Fruit fly (Drosophila melanogaster) whole organism, wandering third instar larva: ENCODE data around the gene Ubc7.
A peak's percentile ranks its signal among the peaks of the same experiment; 100 is the strongest.

Source experiments
- Abd-B ChIP-seq: fragments of >200 bp; optimal IDR thresholded peaks from 2 replicates; lab custom pipeline; 2017; ENCODE audit warnings: missing biosample characterization, missing genetic modification characterization
- CG32264 ChIP-seq: fragments of 200-800 bp; sonication (Bioruptor generic); optimal IDR thresholded peaks from 2 replicates; lab custom pipeline; 2016; ENCODE audit warnings: missing biosample characterization, missing genetic modification characterization
- CG9705 ChIP-seq: fragments of 200-800 bp; sonication (Bioruptor generic); optimal IDR thresholded peaks from 2 replicates; lab custom pipeline; 2018; ENCODE audit warnings: missing biosample characterization, mild to moderate bottlenecking, missing genetic modification characterization
- Dfd ChIP-seq: fragments of >200 bp; optimal IDR thresholded peaks from 2 replicates; lab custom pipeline; 2017; ENCODE audit warnings: missing biosample characterization, missing genetic modification characterization
- Dif ChIP-seq: fragments of 200-275, 200-300 bp; sonication (Bioruptor generic); optimal IDR thresholded peaks from 2 replicates; lab custom pipeline; 2018; ENCODE audit warnings: missing biosample characterization, missing genetic modification characterization; ENCODE audit not compliant: partially characterized antibody
- GATAd ChIP-seq: sonication (Bioruptor generic); optimal IDR thresholded peaks from 2 replicates; lab custom pipeline; 2016; ENCODE audit warnings: missing biosample characterization, missing genetic modification characterization
- HLH106 ChIP-seq: fragments of 200-800 bp; optimal IDR thresholded peaks from 3 replicates; lab custom pipeline; 2019; ENCODE audit warnings: missing biosample characterization, mild to moderate bottlenecking, missing genetic modification characterization, moderate library complexity
- Hnf4 ChIP-seq: fragments of 200-800 bp; sonication (Bioruptor generic); optimal IDR thresholded peaks from 2 replicates; lab custom pipeline; 2016; ENCODE audit warnings: missing biosample characterization, mild to moderate bottlenecking, missing genetic modification characterization
- Hr78 ChIP-seq: fragments of >200 bp; optimal IDR thresholded peaks from 2 replicates; lab custom pipeline; 2017; ENCODE audit warnings: missing biosample characterization, missing genetic modification characterization
- Mio ChIP-seq: sonication (Bioruptor generic); optimal IDR thresholded peaks from 2 replicates; lab custom pipeline; 2016; ENCODE audit warnings: missing biosample characterization, missing genetic modification characterization
- Myc ChIP-seq: fragments of >200 bp; optimal IDR thresholded peaks from 2 replicates; lab custom pipeline; 2017
- N ChIP-seq: fragments of >200 bp; optimal IDR thresholded peaks from 2 replicates; lab custom pipeline; 2018; ENCODE audit warnings: missing biosample characterization, missing external identifiers, missing genetic modification characterization
- Rel ChIP-seq, 2 experiments: fragments of 200-800 bp; sonication (Bioruptor generic) in 1 of 2; optimal IDR thresholded peaks; 2 replicates in 1 of 2; 3 replicates in 1 of 2; lab custom pipeline; 2016 to 2019; ENCODE audit warnings: mild to moderate bottlenecking in 2 of 2, missing biosample characterization in 2 of 2, missing genetic modification characterization in 2 of 2, moderate library complexity in 1 of 2
- Sp1 ChIP-seq: fragments of 200-800 bp; sonication (Bioruptor generic); optimal IDR thresholded peaks from 3 replicates; lab custom pipeline; 2019; ENCODE audit warnings: missing biosample characterization, mild to moderate bottlenecking, missing genetic modification characterization, moderate library complexity
- br ChIP-seq: fragments of 200-800 bp; sonication (Bioruptor generic); optimal IDR thresholded peaks from 2 replicates; lab custom pipeline; 2016; ENCODE audit warnings: missing biosample characterization, missing genetic modification characterization
- brk ChIP-seq: fragments of 200-800 bp; sonication (Bioruptor generic); optimal IDR thresholded peaks from 2 replicates; lab custom pipeline; 2016; ENCODE audit warnings: missing biosample characterization, mild to moderate bottlenecking, missing genetic modification characterization
- dl ChIP-seq, 2 experiments: fragments of 175-275, 200-275 bp in 1 of 2; fragments of 200-275 bp in 1 of 2; sonication (Bioruptor generic); optimal IDR thresholded peaks; lab custom pipeline; 2018; ENCODE audit warnings: mild to moderate bottlenecking in 2 of 2, missing biosample characterization in 2 of 2, missing genetic modification characterization in 2 of 2, moderate library complexity in 2 of 2; ENCODE audit not compliant: partially characterized antibody in 2 of 2, insufficient read depth in 1 of 2
- dmrt93B ChIP-seq: fragments of 200-800 bp; sonication (Bioruptor generic); optimal IDR thresholded peaks from 2 replicates; lab custom pipeline; 2018; ENCODE audit warnings: missing biosample characterization, mild to moderate bottlenecking, missing genetic modification characterization
- dsf ChIP-seq: sonication (Bioruptor generic); optimal IDR thresholded peaks from 2 replicates; lab custom pipeline; 2016; ENCODE audit warnings: missing biosample characterization, missing genetic modification characterization, borderline replicate concordance
- ey ChIP-seq: fragments of 200-800 bp; sonication (Bioruptor generic); optimal IDR thresholded peaks from 2 replicates; lab custom pipeline; 2016; ENCODE audit warnings: missing biosample characterization, missing genetic modification characterization
- foxo ChIP-seq, 2 experiments: fragments of 200-800 bp; sonication (Bioruptor generic); optimal IDR thresholded peaks; 2 replicates in 1 of 2; 3 replicates in 1 of 2; lab custom pipeline; 2016 to 2017; ENCODE audit warnings: missing biosample characterization in 2 of 2, missing genetic modification characterization in 2 of 2
- fru ChIP-seq: fragments of 200-800 bp; sonication (Bioruptor generic); optimal IDR thresholded peaks from 3 replicates; lab custom pipeline; 2016; ENCODE audit warnings: missing biosample characterization, mild to moderate bottlenecking, missing genetic modification characterization
- h ChIP-seq: fragments of 200-800 bp; sonication (Bioruptor generic); optimal IDR thresholded peaks from 3 replicates; lab custom pipeline; 2016; ENCODE audit warnings: missing biosample characterization, mild to moderate bottlenecking, missing genetic modification characterization
- jim ChIP-seq: fragments of 175-275, 200-325 bp; sonication (Bioruptor generic); optimal IDR thresholded peaks from 2 replicates; lab custom pipeline; 2016; ENCODE audit warnings: missing biosample characterization, mild to moderate bottlenecking, missing genetic modification characterization
- lola ChIP-seq: fragments of >200 bp; optimal IDR thresholded peaks from 2 replicates; lab custom pipeline; 2017; ENCODE audit warnings: missing biosample characterization, missing genetic modification characterization
- pan ChIP-seq: fragments of >200 bp; optimal IDR thresholded peaks from 2 replicates; lab custom pipeline; 2017
- psq ChIP-seq: fragments of 200-800 bp; sonication (Bioruptor generic); optimal IDR thresholded peaks from 3 replicates; lab custom pipeline; 2017; ENCODE audit warnings: missing biosample characterization, mild to moderate bottlenecking, missing genetic modification characterization, moderate library complexity
- rgr ChIP-seq: fragments of 200-800 bp; sonication (Bioruptor generic); optimal IDR thresholded peaks from 3 replicates; lab custom pipeline; 2016; ENCODE audit warnings: missing biosample characterization, mild to moderate bottlenecking, missing genetic modification characterization
- sage ChIP-seq: fragments of 200-800 bp; sonication (Bioruptor generic); optimal IDR thresholded peaks from 2 replicates; lab custom pipeline; 2016; ENCODE audit warnings: missing biosample characterization, mild to moderate bottlenecking, missing genetic modification characterization
- sv ChIP-seq: fragments of 200-800 bp; sonication (Bioruptor generic); optimal IDR thresholded peaks from 3 replicates; lab custom pipeline; 2016; ENCODE audit warnings: missing biosample characterization, missing genetic modification characterization
- tai ChIP-seq: sonication (Bioruptor generic); optimal IDR thresholded peaks from 2 replicates; lab custom pipeline; 2016; ENCODE audit warnings: missing biosample characterization, missing genetic modification characterization
- woc ChIP-seq: sonication (Bioruptor generic); optimal IDR thresholded peaks from 2 replicates; lab custom pipeline; 2016; ENCODE audit warnings: missing biosample characterization, mild to moderate bottlenecking, missing genetic modification characterization

Gene Ubc7

dm6 chrX:16607828-16608227 is 14.4 kb downstream of the Ubc7 start:
- TF ChIP-seq woc (GFP tag; lab: Kevin White, UChicago), result no peak
- TF ChIP-seq dl (GFP tag; optimal IDR thresholded peaks at IDR 0.05; lab: Kevin White, UChicago; ENCODE audit: insufficient read depth in 1 of 2, partially characterized antibody in 2 of 2), result no peak
- TF ChIP-seq pan (lab: Kevin White, UChicago), result no peak
- no peak for TF ChIP-seq lola (GFP tag; lab: Kevin White, UChicago)
- no peak for TF ChIP-seq Hnf4 (GFP tag; lab: Kevin White, UChicago)
- no peak for TF ChIP-seq brk (GFP tag; lab: Kevin White, UChicago)
- TF ChIP-seq Dif (GFP tag; lab: Kevin White, UChicago), result peak; percentile 43
- no peak for TF ChIP-seq GATAd (GFP tag; lab: Kevin White, UChicago)
- no peak for TF ChIP-seq rgr

dm6 chrX:16610601-16611058 is 17.2 kb downstream of the Ubc7 start, which contains the start of gene mbt:
TSS of gene mbt (plus strand) at chrX:16610685.
- TF ChIP-seq ey (GFP tag; lab: Kevin White, UChicago), result no peak
- TF ChIP-seq pan (lab: Kevin White, UChicago), result no peak
- peak; percentile 8 for TF ChIP-seq psq (GFP tag; lab: Kevin White, UChicago)
- TF ChIP-seq Myc (lab: Kevin White, UChicago), result peak; percentile 80
- TF ChIP-seq dl (GFP tag; optimal IDR thresholded peaks at IDR 0.05; lab: Kevin White, UChicago; ENCODE audit: insufficient read depth in 1 of 2, partially characterized antibody in 2 of 2), result no peak
- no peak for TF ChIP-seq foxo (GFP tag; optimal IDR thresholded peaks at IDR 0.05; lab: Kevin White, UChicago)
- TF ChIP-seq h (GFP tag; lab: Kevin White, UChicago), result peak; percentile 35
- TF ChIP-seq CG9705 (GFP tag; lab: Kevin White, UChicago), result no peak
- TF ChIP-seq lola (GFP tag; lab: Kevin White, UChicago), result no peak
- peak; percentile 64 for TF ChIP-seq Dfd (GFP tag; lab: Kevin White, UChicago)
- TF ChIP-seq sage (GFP tag; lab: Kevin White, UChicago), result no peak
- TF ChIP-seq Dif (GFP tag; lab: Kevin White, UChicago), result no peak
- no peak for TF ChIP-seq Hnf4 (GFP tag; lab: Kevin White, UChicago)
- TF ChIP-seq sv, result no peak
- TF ChIP-seq brk (GFP tag; lab: Kevin White, UChicago), result no peak
- peak; percentile 68 for TF ChIP-seq N
- no peak for TF ChIP-seq fru (GFP tag; lab: Kevin White, UChicago)
- TF ChIP-seq tai (GFP tag; lab: Kevin White, UChicago), result no peak
- TF ChIP-seq, all 38 proteins: peak for 5

DNA sequence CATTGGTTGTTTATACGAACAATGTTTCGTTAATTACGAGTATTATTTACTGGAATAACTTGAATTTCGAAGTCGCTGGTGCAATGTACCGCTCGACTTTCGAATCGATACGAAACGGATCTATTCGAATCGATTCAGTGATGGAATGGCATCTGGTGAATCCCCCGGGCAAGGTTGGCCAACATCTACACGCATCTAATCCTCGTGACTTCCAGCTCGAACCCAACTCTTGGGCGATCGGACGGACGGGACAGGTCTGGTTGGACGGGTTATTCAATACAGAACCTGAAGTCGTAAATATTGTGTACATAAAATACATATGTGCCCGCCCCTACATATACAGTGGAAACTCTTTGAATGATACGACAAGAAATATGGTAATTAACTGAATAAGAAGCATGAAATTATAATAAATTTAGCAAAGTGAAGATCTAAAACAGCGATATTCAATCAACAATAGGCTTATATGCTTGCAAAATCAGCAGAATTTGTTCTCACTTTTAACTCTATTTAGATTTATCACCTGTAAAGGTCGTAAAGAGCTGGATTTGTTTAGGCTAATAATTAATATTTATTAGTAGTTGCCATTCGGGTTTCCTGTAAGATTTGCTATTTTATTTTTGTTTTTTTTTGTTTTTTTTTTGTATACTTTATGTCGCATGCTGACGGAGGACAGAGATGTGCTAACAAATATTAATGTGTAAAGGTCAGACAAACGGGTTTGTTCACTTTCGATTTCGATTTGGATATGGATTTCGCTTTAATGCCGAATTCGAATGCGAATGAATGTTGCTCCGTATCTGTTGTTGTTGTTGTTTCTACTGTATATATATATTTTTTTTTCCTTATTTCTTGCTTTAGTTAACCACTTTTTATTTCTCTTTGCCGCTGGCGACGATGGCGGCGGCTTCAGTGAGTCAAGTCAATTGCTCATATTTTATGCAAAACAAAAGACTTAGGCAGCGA is 23.6 kb downstream of the Ubc7 start:
- no peak for TF ChIP-seq Sp1 (GFP tag; lab: Kevin White, UChicago)
- no peak for TF ChIP-seq psq (GFP tag; lab: Kevin White, UChicago)
- TF ChIP-seq Hr78 (GFP tag; lab: Kevin White, UChicago), result no peak
- TF ChIP-seq dmrt93B (GFP tag; lab: Kevin White, UChicago), result no peak
- TF ChIP-seq dsf, result no peak
- TF ChIP-seq br (GFP tag; lab: Kevin White, UChicago), result no peak
- TF ChIP-seq Dfd (GFP tag; lab: Kevin White, UChicago), result no peak
- no peak for TF ChIP-seq Myc (lab: Kevin White, UChicago)
- TF ChIP-seq jim (GFP tag; lab: Kevin White, UChicago), result no peak
- no peak for TF ChIP-seq Abd-B (GFP tag; lab: Kevin White, UChicago)
- TF ChIP-seq HLH106 (tag; lab: Kevin White, UChicago), result peak; percentile 10
- no peak for TF ChIP-seq Rel (GFP tag; optimal IDR thresholded peaks at IDR 0.05; lab: Kevin White, UChicago)
- TF ChIP-seq Rel (tag; optimal IDR thresholded peaks at IDR 0.05; lab: Kevin White, UChicago), result peak; percentile 83
- peak in 1 of 2 experiments; percentile 1 for TF ChIP-seq foxo (GFP tag; optimal IDR thresholded peaks at IDR 0.05; lab: Kevin White, UChicago)
- TF ChIP-seq, all 38 proteins: peak for 3

dm6 chrX:16618724-16619123 is 25.2 kb downstream of the Ubc7 start:
- TF ChIP-seq dmrt93B (GFP tag; lab: Kevin White, UChicago) (no peak), brk (GFP tag; lab: Kevin White, UChicago) (no peak), fru (GFP tag; lab: Kevin White, UChicago) (no peak), psq (GFP tag; lab: Kevin White, UChicago) (peak; percentile 12), Sp1 (GFP tag; lab: Kevin White, UChicago) (no peak), sv (no peak), CG32264 (GFP tag; lab: Kevin White, UChicago) (no peak), Mio (GFP tag; lab: Kevin White, UChicago) (no peak), woc (GFP tag; lab: Kevin White, UChicago) (no peak)
